Fruit fly (Drosophila melanogaster): ENCODE measurements around the gene 5-HT7.
A peak's percentile ranks its signal among the peaks of the same experiment; 100 is the strongest.

The 5-HT7 gene

DNA sequence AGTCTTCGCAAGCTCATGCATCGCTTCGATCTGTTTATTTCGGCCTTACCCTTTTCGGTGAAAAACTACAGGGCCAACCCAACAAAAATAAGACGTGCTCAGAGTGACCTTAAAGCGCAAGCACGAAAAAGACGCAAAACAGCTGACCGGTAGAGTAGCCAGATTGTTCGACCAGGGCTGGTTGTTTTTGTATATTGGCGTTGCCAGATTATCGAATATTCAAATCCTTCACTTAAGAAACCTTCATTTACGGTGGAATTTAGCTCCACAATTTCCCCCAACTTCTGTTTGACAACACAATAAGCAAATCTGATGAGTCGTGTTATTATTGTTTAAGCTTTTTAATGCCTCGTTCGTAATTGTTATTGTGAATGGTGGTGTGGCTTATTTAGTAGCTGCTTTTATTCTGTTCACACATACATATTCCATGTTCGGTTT lies 37.1 kb upstream of the 5-HT7 start, which contains the start of gene Chchd3:
Chchd3 (minus strand) TSS at position 132 of the 438 bp plus-strand sequence.
- TF ChIP-seq Rel (GFP tag; optimal IDR thresholded peaks at IDR 0.05) (no peak), Rel (tag; optimal IDR thresholded peaks at IDR 0.05) (peak; percentile 24), foxo (GFP tag; optimal IDR thresholded peaks at IDR 0.05) (peak in 1 of 2 experiments; percentile 25), HLH106 (tag; optimal IDR thresholded peaks at IDR 0.05) (peak; percentile 26), woc (GFP tag; optimal IDR thresholded peaks at IDR 0.05) (no peak)

DNA sequence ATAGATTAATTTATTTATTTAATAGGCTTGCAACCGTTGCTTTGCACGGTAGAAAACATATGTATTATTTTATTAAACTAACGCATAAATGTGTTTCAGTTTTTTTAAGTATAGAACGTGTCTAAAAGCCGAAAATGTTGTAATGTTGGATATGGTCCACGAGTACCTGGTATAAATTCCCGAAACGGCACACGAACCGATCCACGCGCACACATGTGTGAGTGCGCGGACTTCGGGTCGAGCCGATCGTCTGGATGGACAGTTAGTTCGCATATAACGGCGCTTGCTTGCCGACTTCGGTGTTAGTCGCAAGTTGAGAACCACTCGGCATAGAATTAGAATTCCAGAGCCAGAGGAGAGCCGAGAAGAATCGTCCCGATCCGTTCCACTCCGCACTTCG lies 32.0 kb upstream of the 5-HT7 start, which contains the start of gene Alp4:
Alp4 (plus strand) TSS at position 301 of the 400 bp plus-strand sequence.
- TF ChIP-seq CG32264 (GFP tag; optimal IDR thresholded peaks at IDR 0.05) = no peak

DNA sequence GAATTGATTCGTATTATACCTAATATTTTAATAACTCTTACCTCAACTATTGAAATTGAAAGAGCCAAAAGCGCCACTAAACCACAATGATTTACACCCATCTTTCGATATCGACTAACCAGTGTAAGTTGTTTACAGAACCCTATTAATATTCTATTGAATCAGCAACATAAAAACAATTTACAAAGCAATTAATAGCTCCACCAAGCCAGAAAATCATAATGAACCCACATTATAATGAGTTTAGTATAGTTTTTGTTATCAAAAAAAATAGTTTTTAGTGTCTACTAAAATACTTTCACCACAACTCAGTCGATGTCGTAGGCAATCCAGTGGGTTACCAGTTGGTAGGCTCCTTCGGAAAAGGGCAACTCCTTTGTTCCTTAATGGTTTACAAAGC lies 28.3 kb upstream of the 5-HT7 start, which contains the start of gene CG33920:
CG33920 (minus strand) TSS at position 101 of the 400 bp plus-strand sequence.
- no peak for TF ChIP-seq Abd-B (GFP tag; optimal IDR thresholded peaks at IDR 0.05)
- no peak for TF ChIP-seq lola (GFP tag; optimal IDR thresholded peaks at IDR 0.05)

DNA sequence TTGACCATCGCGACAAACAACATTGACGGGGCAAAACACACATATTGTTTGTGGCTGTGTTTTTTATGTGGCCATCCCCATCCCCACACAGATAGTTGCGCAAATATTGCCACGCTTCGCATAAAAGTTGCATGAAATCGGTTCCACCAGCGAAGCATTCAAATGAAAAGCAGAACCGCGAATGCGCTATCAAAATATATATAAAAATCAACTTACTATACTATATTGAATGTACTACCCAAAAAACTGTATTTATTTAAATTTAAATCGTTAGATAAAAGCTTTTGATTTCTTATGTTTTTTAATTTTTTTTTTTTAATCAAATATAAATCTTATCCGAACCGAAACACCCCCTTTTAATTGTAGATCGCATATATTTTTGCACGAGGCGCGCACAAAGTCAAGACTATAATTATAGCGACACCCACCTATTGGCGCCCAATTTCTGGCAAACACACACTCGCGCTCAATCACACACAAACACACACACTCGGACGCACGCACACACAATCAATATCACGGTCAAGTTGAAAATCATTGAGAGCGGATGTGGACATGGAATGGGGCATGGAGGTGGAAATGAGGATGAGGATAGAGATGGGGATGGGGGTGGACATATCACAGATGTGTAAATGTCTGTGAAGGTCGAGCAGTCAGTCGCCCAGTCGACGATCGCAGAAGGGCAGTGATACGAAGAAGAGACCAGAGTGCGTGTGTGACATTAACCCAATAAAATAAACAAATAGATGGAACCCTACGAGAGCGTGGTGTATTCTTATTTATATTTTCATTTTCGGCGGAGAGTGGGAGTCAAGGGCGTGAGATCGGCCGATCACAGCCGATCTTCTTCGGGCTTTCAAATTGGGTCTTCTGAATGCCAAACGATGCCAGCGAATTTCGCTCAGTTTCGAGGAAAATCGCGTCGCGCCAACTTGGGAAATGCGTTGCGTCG lies 22.1 kb upstream of the 5-HT7 start, which contains the start of gene CanA1:
CanA1 (plus strand) TSS at position 902 of the 952 bp plus-strand sequence.
- TF ChIP-seq GATAd (GFP tag; optimal IDR thresholded peaks at IDR 0.05) (no peak), Myc (optimal IDR thresholded peaks at IDR 0.05) (no peak), woc (GFP tag; optimal IDR thresholded peaks at IDR 0.05) (no peak), Rel (GFP tag; optimal IDR thresholded peaks at IDR 0.05) (no peak), Rel (tag; optimal IDR thresholded peaks at IDR 0.05) (no peak), OdsH (GFP tag; optimal IDR thresholded peaks at IDR 0.05) (no peak), jim (GFP tag; optimal IDR thresholded peaks at IDR 0.05) (no peak)

DNA sequence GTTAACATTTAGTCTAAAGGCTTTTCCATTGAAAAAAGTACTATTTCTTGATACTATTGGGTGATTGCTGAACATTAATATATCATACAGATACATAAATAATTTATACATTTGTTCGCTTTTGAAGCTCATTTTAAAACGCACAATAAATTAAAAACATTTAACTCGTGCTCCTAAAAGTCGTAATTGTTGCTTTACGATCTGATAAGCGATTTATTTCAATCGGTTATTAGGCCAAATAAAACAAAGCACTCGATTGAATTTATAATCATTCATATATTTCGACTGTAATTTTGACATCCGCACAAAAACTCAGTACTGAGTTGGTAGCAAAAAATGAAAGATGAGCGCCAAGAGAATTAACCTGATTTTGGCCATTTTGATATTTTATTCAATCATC lies 18.4 kb upstream of the 5-HT7 start, which contains the start of gene CG33773:
CG33773 (plus strand) TSS at position 301 of the 400 bp plus-strand sequence.
- TF ChIP-seq dmrt93B (GFP tag; optimal IDR thresholded peaks at IDR 0.05) (no peak), Hr83 (GFP tag; optimal IDR thresholded peaks at IDR 0.05; ENCODE audit: poor library complexity, severe bottlenecking) (no peak), tai (GFP tag; optimal IDR thresholded peaks at IDR 0.05) (no peak), Hnf4 (GFP tag; optimal IDR thresholded peaks at IDR 0.05) (no peak), h (GFP tag; optimal IDR thresholded peaks at IDR 0.05) (no peak), CG32264 (GFP tag; optimal IDR thresholded peaks at IDR 0.05) (no peak), lola (GFP tag; optimal IDR thresholded peaks at IDR 0.05) (no peak), CG9705 (GFP tag; optimal IDR thresholded peaks at IDR 0.05) (no peak), foxo (GFP tag; optimal IDR thresholded peaks at IDR 0.05) (no peak), Jra (GFP tag; optimal IDR thresholded peaks at IDR 0.05) (no peak), Rel (GFP tag; optimal IDR thresholded peaks at IDR 0.05) (no peak), Rel (tag; optimal IDR thresholded peaks at IDR 0.05) (no peak)

DNA sequence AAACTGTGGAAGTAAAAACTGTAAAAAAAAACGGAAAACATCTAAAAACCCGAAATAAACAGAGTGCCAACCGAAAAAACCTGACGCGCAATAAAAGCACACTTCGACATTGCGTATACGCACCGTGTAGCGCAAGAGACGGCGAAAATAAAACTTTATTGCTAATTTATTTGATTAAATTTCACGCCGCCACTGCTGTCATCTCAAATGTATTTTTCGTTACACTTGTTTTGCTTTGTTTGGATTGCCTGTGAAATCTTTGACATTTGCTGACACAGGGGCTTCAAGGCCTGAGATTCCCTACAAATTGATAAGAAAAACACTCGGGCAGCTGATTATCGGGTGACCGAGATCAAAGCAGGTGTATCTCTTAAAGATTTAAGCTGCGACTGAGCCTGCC lies 4.1 kb upstream of the 5-HT7 start:
- TF ChIP-seq foxo (GFP tag; optimal IDR thresholded peaks at IDR 0.05) = no peak
- TF ChIP-seq Abd-B (GFP tag; optimal IDR thresholded peaks at IDR 0.05) = no peak
- no peak for TF ChIP-seq Dif (GFP tag; optimal IDR thresholded peaks at IDR 0.05; ENCODE audit: partially characterized antibody)
- TF ChIP-seq brk (GFP tag; optimal IDR thresholded peaks at IDR 0.05) = no peak
- no peak for TF ChIP-seq Sp1 (GFP tag; optimal IDR thresholded peaks at IDR 0.05)
- no peak for TF ChIP-seq Rel (GFP tag; optimal IDR thresholded peaks at IDR 0.05)
- no peak for TF ChIP-seq Rel (tag; optimal IDR thresholded peaks at IDR 0.05)
- TF ChIP-seq CrebA (GFP tag; optimal IDR thresholded peaks at IDR 0.05; ENCODE audit: borderline replicate concordance) = no peak
- TF ChIP-seq dmrt93B (GFP tag; optimal IDR thresholded peaks at IDR 0.05) = no peak
- TF ChIP-seq Mio (GFP tag; optimal IDR thresholded peaks at IDR 0.05) = no peak
- TF ChIP-seq lola (GFP tag; optimal IDR thresholded peaks at IDR 0.05) = no peak
- TF ChIP-seq Dfd (GFP tag; optimal IDR thresholded peaks at IDR 0.05) = no peak
- no peak for TF ChIP-seq h (GFP tag; optimal IDR thresholded peaks at IDR 0.05)
- no peak for TF ChIP-seq dl (GFP tag; optimal IDR thresholded peaks at IDR 0.05; ENCODE audit: insufficient read depth in 1 of 2, partially characterized antibody in 2 of 2)
- no peak for TF ChIP-seq br (GFP tag; optimal IDR thresholded peaks at IDR 0.05)
- no peak for TF ChIP-seq HLH106 (tag; optimal IDR thresholded peaks at IDR 0.05)
- TF ChIP-seq woc (GFP tag; optimal IDR thresholded peaks at IDR 0.05) = no peak
- no peak for TF ChIP-seq psq (GFP tag; optimal IDR thresholded peaks at IDR 0.05)
- no peak for TF ChIP-seq rgr (GFP tag; optimal IDR thresholded peaks at IDR 0.05)
- no peak for TF ChIP-seq Hnf4 (GFP tag; optimal IDR thresholded peaks at IDR 0.05)

All from whole organism, wandering third instar larva.